Fruit fly (Drosophila melanogaster) whole organism, pupa: ENCODE measurements around the gene CG10581.

Experiments used
- CG13204 ChIP-seq: fragments of 200-800 bp; sonication (Bioruptor generic); optimal IDR thresholded peaks from 2 replicates; lab custom pipeline; 2018; ENCODE audit warnings: missing biosample characterization, mild to moderate bottlenecking, missing genetic modification characterization, moderate library complexity
- CG17806 ChIP-seq: fragments of 200-800 bp; sonication (Bioruptor generic); optimal IDR thresholded peaks from 2 replicates; lab custom pipeline; 2018; ENCODE audit warnings: missing biosample characterization, mild to moderate bottlenecking, missing genetic modification characterization, moderate library complexity
- CG32121 ChIP-seq: fragments of 200-800 bp; sonication (Bioruptor generic); IDR thresholded peaks from 2 replicates; pipeline ENCODE4 v1.3.6; 2022; ENCODE audit warnings: missing biosample characterization, missing genetic modification characterization
- CG4496 ChIP-seq: fragments of 200-800 bp; sonication (Bioruptor generic); IDR thresholded peaks from 3 replicates; pipeline ENCODE4 v1.3.6; 2022; ENCODE audit warnings: missing biosample characterization, missing genetic modification characterization
- CG8159 ChIP-seq: fragments of 200-800 bp; sonication (Bioruptor generic); optimal IDR thresholded peaks from 3 replicates; lab custom pipeline; 2018; ENCODE audit warnings: missing biosample characterization, mild to moderate bottlenecking, missing genetic modification characterization, moderate library complexity
- CG9948 ChIP-seq: fragments of 200-800 bp; sonication (Bioruptor generic); optimal IDR thresholded peaks from 2 replicates; lab custom pipeline; 2018; ENCODE audit warnings: missing biosample characterization, mild to moderate bottlenecking, missing genetic modification characterization, moderate library complexity
- D1 ChIP-seq: fragments of 200-800 bp; sonication (Bioruptor generic); optimal IDR thresholded peaks from 2 replicates; lab custom pipeline; 2018; ENCODE audit warnings: missing biosample characterization, mild to moderate bottlenecking, missing genetic modification characterization, moderate library complexity
- EcR ChIP-seq: fragments of 200-800 bp; sonication (Bioruptor generic); optimal IDR thresholded peaks from 3 replicates; lab custom pipeline; 2019; ENCODE audit warnings: missing biosample characterization, missing genetic modification characterization, mild to moderate bottlenecking, moderate library complexity, missing genetic modification reagents
- Pif1A ChIP-seq: fragments of 200-800 bp; sonication (Bioruptor generic); optimal IDR thresholded peaks from 3 replicates; lab custom pipeline; 2016; ENCODE audit warnings: missing biosample characterization, missing genetic modification characterization
- Pif1B ChIP-seq: fragments of 200-800 bp; sonication (Bioruptor generic); optimal IDR thresholded peaks from 3 replicates; lab custom pipeline; 2016; ENCODE audit warnings: missing biosample characterization, missing genetic modification characterization
- Snoo ChIP-seq: fragments of 200-800 bp; sonication (Bioruptor generic); optimal IDR thresholded peaks from 3 replicates; lab custom pipeline; 2017; ENCODE audit warnings: missing biosample characterization, mild to moderate bottlenecking, missing genetic modification characterization, inconsistent platforms
- gl ChIP-seq: fragments of 200-800 bp; sonication (Bioruptor generic); optimal IDR thresholded peaks from 2 replicates; lab custom pipeline; 2018; ENCODE audit warnings: missing biosample characterization, mild to moderate bottlenecking, missing genetic modification characterization

- TF ChIP-seq Pif1A (GFP tag; lab: Kevin White, UChicago) (no peak), Snoo (tag; lab: Kevin White, UChicago) (no peak), CG4496 (no peak), CG8159 (tag; lab: Kevin White, UChicago) (no peak), EcR (no peak), D1 (tag; lab: Kevin White, UChicago) (peak; percentile 24), CG9948 (peak; percentile 13), gl (tag; lab: Kevin White, UChicago) (no peak), CG32121 (GFP tag; lab: Robert Waterston, UW) (no peak), CG13204 (GFP tag; lab: Kevin White, UChicago) (no peak), CG17806 (tag; lab: Kevin White, UChicago) (no peak), Pif1B (no peak)
Measured at dm6 chr3L:21008255-21008815, 25.7 kb downstream of the CG10581 start.
